Worm (Caenorhabditis elegans) whole organism, L4/young adult: Measurements from ENCODE around the gene mlc-7.

ENCODE experiments used
- W03F9.2 ChIP-seq: fragments of 150-350 bp; optimal IDR thresholded peaks from 2 replicates; lab custom pipeline; 2014; ENCODE audit warnings: missing biosample characterization, missing genetic modification characterization
- dao-5 ChIP-seq: sonication (generic microtip); optimal IDR thresholded peaks from 2 replicates; lab custom pipeline; 2016; ENCODE audit warnings: missing genotype, missing genetic modification characterization, moderate library complexity, missing compliant biosample characterization
- him-1 ChIP-seq: sonication (generic microtip); optimal IDR thresholded peaks from 2 replicates; lab custom pipeline; 2016; ENCODE audit warnings: missing genotype, missing genetic modification reagents, missing genetic modification characterization, missing compliant biosample characterization

ce11 chrIII:13732665-13733064 is 18.6 kb upstream of the mlc-7 start:
- TF ChIP-seq him-1 (tag; lab: Kevin White, UChicago) (no peak), W03F9.2 (tag; lab: Kevin White, UChicago) (no peak), dao-5 (tag; lab: Kevin White, UChicago) (no peak)
